Fruit fly (Drosophila melanogaster) whole organism, embryonic: ENCODE results near the gene ECSIT.

ENCODE experiments used
- Asciz ChIP-seq: fragments of 200-800 bp; sonication (Bioruptor generic); optimal IDR thresholded peaks from 2 replicates; lab custom pipeline; 2017; ENCODE audit warnings: missing biosample characterization, mild to moderate bottlenecking, missing genetic modification characterization, missing genetic modification reagents
- BEAF-32 ChIP-seq: fragments of 200-800 bp; sonication (Bioruptor generic); optimal IDR thresholded peaks from 3 replicates; lab custom pipeline; 2017; ENCODE audit warnings: missing biosample characterization, missing genetic modification characterization, mild to moderate bottlenecking, moderate library complexity, missing genetic modification reagents
- CG11093 ChIP-seq: fragments of 200-800 bp; sonication (Bioruptor generic); IDR thresholded peaks from 3 replicates; pipeline ENCODE4 v1.3.6; 2022; ENCODE audit warnings: missing biosample characterization, missing genetic modification characterization
- CG11696 ChIP-seq: fragments of 200-800 bp; sonication (Bioruptor generic); IDR thresholded peaks from 2 replicates; pipeline ENCODE4 v1.3.6; 2022; ENCODE audit warnings: missing biosample characterization, missing genetic modification characterization
- CG12071 ChIP-seq: fragments of 200-800 bp; sonication (Bioruptor generic); optimal IDR thresholded peaks from 3 replicates; lab custom pipeline; 2018; ENCODE audit warnings: missing biosample characterization, mild to moderate bottlenecking, missing genetic modification characterization
- CG14050 ChIP-seq: fragments of 200-800 bp; sonication (Bioruptor generic); IDR thresholded peaks from 3 replicates; pipeline ENCODE4 v1.3.6; 2022; ENCODE audit warnings: missing biosample characterization, missing genetic modification characterization
- CG14965 ChIP-seq: fragments of 200-800 bp; sonication (Bioruptor generic); optimal IDR thresholded peaks from 2 replicates; lab custom pipeline; 2016; ENCODE audit warnings: missing biosample characterization, missing genetic modification characterization, borderline replicate concordance
- CG16863 ChIP-seq: fragments of 200-800 bp; sonication (Bioruptor generic); optimal IDR thresholded peaks from 3 replicates; lab custom pipeline; 2016; ENCODE audit warnings: missing biosample characterization, missing genetic modification characterization
- CG18262 ChIP-seq: fragments of 200-800 bp; optimal IDR thresholded peaks from 3 replicates; lab custom pipeline; 2019; ENCODE audit warnings: missing biosample characterization, mild to moderate bottlenecking, missing genetic modification characterization, moderate library complexity
- CG18476 ChIP-seq: fragments of 200-800 bp; sonication (Bioruptor generic); optimal IDR thresholded peaks from 2 replicates; lab custom pipeline; 2016; ENCODE audit warnings: missing biosample characterization, mild to moderate bottlenecking, missing genetic modification characterization
- CG2678 ChIP-seq: fragments of 200-800 bp; sonication (Bioruptor generic); optimal IDR thresholded peaks from 3 replicates; lab custom pipeline; 2019; ENCODE audit warnings: missing biosample characterization, mild to moderate bottlenecking, missing genetic modification characterization, moderate library complexity
- CG31441 ChIP-seq: fragments of 200-800 bp; sonication (Bioruptor generic); IDR thresholded peaks from 2 replicates; pipeline ENCODE4 v1.3.6; 2022; ENCODE audit warnings: missing biosample characterization, missing genetic modification characterization
- CG3407 ChIP-seq: fragments of 200-800 bp; sonication (Bioruptor generic); optimal IDR thresholded peaks from 2 replicates; lab custom pipeline; 2018; ENCODE audit warnings: missing biosample characterization, mild to moderate bottlenecking, missing genetic modification characterization
- CG4404 ChIP-seq: fragments of 200-800 bp; sonication (Bioruptor generic); IDR thresholded peaks from 2 replicates; pipeline ENCODE4 v1.3.6; 2022; ENCODE audit warnings: missing biosample characterization, missing genetic modification characterization
- CG4617 ChIP-seq: fragments of 200-800 bp; sonication (Bioruptor generic); optimal IDR thresholded peaks from 3 replicates; lab custom pipeline; 2016; ENCODE audit warnings: missing biosample characterization, missing genetic modification characterization, borderline replicate concordance
- CG6765 ChIP-seq: fragments of 200-800 bp; sonication (Bioruptor generic); optimal IDR thresholded peaks from 3 replicates; lab custom pipeline; 2017; ENCODE audit warnings: missing biosample characterization, mild to moderate bottlenecking, missing genetic modification characterization
- CG8281 ChIP-seq: fragments of 200-800 bp; sonication (Bioruptor generic); optimal IDR thresholded peaks from 2 replicates; lab custom pipeline; 2018; ENCODE audit warnings: missing biosample characterization, mild to moderate bottlenecking, missing genetic modification characterization, moderate library complexity
- CG8359 ChIP-seq: fragments of 200-800 bp; sonication (Bioruptor generic); optimal IDR thresholded peaks from 2 replicates; lab custom pipeline; 2017; ENCODE audit warnings: missing biosample characterization, mild to moderate bottlenecking, missing genetic modification characterization, borderline replicate concordance
- CrebB ChIP-seq: fragments of 200-800 bp; sonication (Bioruptor generic); optimal IDR thresholded peaks from 3 replicates; lab custom pipeline; 2018; ENCODE audit warnings: missing biosample characterization, mild to moderate bottlenecking, missing genetic modification characterization
- Dbx ChIP-seq: fragments of 200-800 bp; sonication (Bioruptor generic); IDR thresholded peaks from 3 replicates; pipeline ENCODE4 v1.3.6; 2022; ENCODE audit warnings: missing biosample characterization, missing genetic modification characterization
- H15 ChIP-seq: fragments of 200-800 bp; sonication (Bioruptor generic); IDR thresholded peaks from 3 replicates; pipeline ENCODE4 v1.3.6; 2022; ENCODE audit warnings: missing biosample characterization, missing genetic modification characterization
- H2.0 ChIP-seq: fragments of 200-800 bp; sonication (Bioruptor generic); IDR thresholded peaks from 2 replicates; pipeline ENCODE4 v1.3.6; 2022; ENCODE audit warnings: missing biosample characterization, missing genetic modification characterization
- HmgD ChIP-seq: fragments of 200-800 bp; sonication (Bioruptor generic); optimal IDR thresholded peaks from 3 replicates; lab custom pipeline; 2016; ENCODE audit warnings: missing biosample characterization, missing genetic modification characterization
- Lhr ChIP-seq: fragments of 200-800 bp; sonication (Bioruptor generic); optimal IDR thresholded peaks from 3 replicates; lab custom pipeline; 2017; ENCODE audit warnings: mild to moderate bottlenecking, missing biosample characterization, missing genetic modification reagents, missing genetic modification characterization
- Lpt ChIP-seq: fragments of >200 bp; optimal IDR thresholded peaks from 2 replicates; lab custom pipeline; 2018; ENCODE audit warnings: missing biosample characterization, missing genetic modification characterization
- NC2α ChIP-seq: fragments of 200-800 bp; sonication (Bioruptor generic); optimal IDR thresholded peaks from 2 replicates; lab custom pipeline; 2016; ENCODE audit warnings: missing biosample characterization, missing genetic modification characterization
- Neu2 ChIP-seq: fragments of 200-800 bp; sonication (Bioruptor generic); optimal IDR thresholded peaks from 3 replicates; lab custom pipeline; 2016; ENCODE audit warnings: missing biosample characterization, missing genetic modification characterization, borderline replicate concordance
- Rfx ChIP-seq: fragments of 200-800 bp; sonication (Bioruptor generic); IDR thresholded peaks from 2 replicates; pipeline ENCODE4 v1.3.6; 2022; ENCODE audit warnings: missing biosample characterization, missing genetic modification characterization
- Scr ChIP-seq: fragments of 200-800 bp; sonication (Bioruptor generic); IDR thresholded peaks from 2 replicates; pipeline ENCODE4 v1.3.6; 2022; ENCODE audit warnings: missing biosample characterization, missing genetic modification characterization; ENCODE audit not compliant: partially characterized antibody
- Ssrp ChIP-seq: fragments of 200-800 bp; sonication (Bioruptor generic); optimal IDR thresholded peaks from 2 replicates; lab custom pipeline; 2018; ENCODE audit warnings: missing biosample characterization, mild to moderate bottlenecking, missing genetic modification characterization, moderate library complexity
- chif ChIP-seq, 2 experiments: fragments of 200-800 bp; sonication (Bioruptor generic); optimal IDR thresholded peaks; 3 replicates each; lab custom pipeline; 2016; ENCODE audit warnings: missing biosample characterization in 2 of 2, missing genetic modification characterization in 2 of 2
- corto ChIP-seq: fragments of 200-800 bp; sonication (Bioruptor generic); optimal IDR thresholded peaks from 2 replicates; lab custom pipeline; 2016; ENCODE audit warnings: missing biosample characterization, mild to moderate bottlenecking, missing genetic modification characterization, moderate library complexity
- crc ChIP-seq: fragments of 200-800 bp; sonication (Bioruptor generic); optimal IDR thresholded peaks from 2 replicates; lab custom pipeline; 2016; ENCODE audit warnings: missing biosample characterization, missing genetic modification characterization
- croc ChIP-seq: fragments of 200-800 bp; sonication (Bioruptor generic); conservative IDR thresholded peaks from 3 replicates; pipeline ENCODE4 v1.3.6; 2022; ENCODE audit warnings: missing biosample characterization, missing genetic modification characterization
- dpn ChIP-seq, 2 experiments: fragments of 200-800 bp; sonication (Bioruptor generic); optimal IDR thresholded peaks; 3 replicates each; lab custom pipeline; 2016; ENCODE audit warnings: missing biosample characterization in 2 of 2, missing genetic modification characterization in 2 of 2
- dysf ChIP-seq: fragments of 200-800 bp; sonication (Bioruptor generic); IDR thresholded peaks from 3 replicates; pipeline ENCODE4 v1.3.6; 2022; ENCODE audit warnings: missing biosample characterization, missing genetic modification characterization
- esg ChIP-seq: fragments of 200-800 bp; sonication (Bioruptor generic); conservative IDR thresholded peaks from 2 replicates; pipeline ENCODE4 v1.3.6; 2022; ENCODE audit warnings: missing biosample characterization, missing genetic modification characterization
- fd3F ChIP-seq: fragments of 200-800 bp; sonication (Bioruptor generic); optimal IDR thresholded peaks from 2 replicates; lab custom pipeline; 2018; ENCODE audit warnings: missing biosample characterization, mild to moderate bottlenecking, missing genetic modification characterization, moderate library complexity
- fd64A ChIP-seq: fragments of 200-800 bp; sonication (Bioruptor generic); optimal IDR thresholded peaks from 3 replicates; lab custom pipeline; 2018; ENCODE audit warnings: missing biosample characterization, mild to moderate bottlenecking, missing genetic modification characterization
- grn ChIP-seq: fragments of 200-800 bp; sonication (Bioruptor generic); optimal IDR thresholded peaks from 3 replicates; lab custom pipeline; 2017; ENCODE audit warnings: missing biosample characterization, missing genetic modification characterization
- gro ChIP-seq: fragments of 200-800 bp; sonication (Bioruptor generic); optimal IDR thresholded peaks from 2 replicates; lab custom pipeline; 2016; ENCODE audit warnings: missing biosample characterization, missing genetic modification characterization
- jigr1 ChIP-seq: fragments of 200-800 bp; sonication (Bioruptor generic); IDR thresholded peaks from 3 replicates; pipeline ENCODE4 v1.3.6; 2022; ENCODE audit warnings: missing biosample characterization, missing genetic modification characterization
- nerfin-2 ChIP-seq: fragments of 200-800 bp; sonication (Bioruptor generic); IDR thresholded peaks from 2 replicates; pipeline ENCODE4 v1.3.6; 2022; ENCODE audit warnings: missing biosample characterization, missing genetic modification characterization; ENCODE audit not compliant: partially characterized antibody
- nmo ChIP-seq: fragments of 200-800 bp; sonication (Bioruptor generic); optimal IDR thresholded peaks from 2 replicates; lab custom pipeline; 2018; ENCODE audit warnings: missing biosample characterization, mild to moderate bottlenecking, missing genetic modification characterization, moderate library complexity
- odd ChIP-seq: fragments of 200-800 bp; sonication (Bioruptor generic); optimal IDR thresholded peaks from 2 replicates; lab custom pipeline; 2017; ENCODE audit warnings: missing biosample characterization, mild to moderate bottlenecking, missing genetic modification characterization
- pho ChIP-seq: fragments of 200-800 bp; sonication (Bioruptor generic); optimal IDR thresholded peaks from 2 replicates; lab custom pipeline; 2016; ENCODE audit warnings: missing biosample characterization, missing genetic modification characterization
- pum ChIP-seq: fragments of 200-800 bp; sonication (Bioruptor generic); optimal IDR thresholded peaks from 2 replicates; lab custom pipeline; 2016; ENCODE audit warnings: missing biosample characterization, missing genetic modification characterization
- ranshi ChIP-seq: fragments of 200-800 bp; sonication (Bioruptor generic); IDR thresholded peaks from 2 replicates; pipeline ENCODE4 v1.3.6; 2022; ENCODE audit warnings: missing biosample characterization, missing genetic modification characterization
- stwl ChIP-seq: fragments of 200-800 bp; sonication (Bioruptor generic); optimal IDR thresholded peaks from 3 replicates; lab custom pipeline; 2018; ENCODE audit warnings: missing biosample characterization, mild to moderate bottlenecking, missing genetic modification characterization, moderate library complexity
- tin ChIP-seq: fragments of 200-800 bp; sonication (Bioruptor generic); optimal IDR thresholded peaks from 3 replicates; lab custom pipeline; 2016; ENCODE audit warnings: missing biosample characterization, missing genetic modification characterization
- trh ChIP-seq: fragments of 200-800 bp; sonication (Bioruptor generic); optimal IDR thresholded peaks from 2 replicates; lab custom pipeline; 2016; ENCODE audit warnings: missing biosample characterization, missing genetic modification characterization

The ECSIT gene

dm6 chr3R:5824456-5824855, 31.9 kb upstream of the ECSIT start, which contains the start of the genes Sec20 and dgrn (continued):
- TF ChIP-seq grn (GFP tag; lab: Kevin White, UChicago) (no peak), CG11696 (no peak), CG11093 (GFP tag; lab: Robert Waterston, UW) (no peak), pum (GFP tag; lab: Kevin White, UChicago) (peak; percentile 4), CG2678 (tag; lab: Kevin White, UChicago) (no peak), gro (GFP tag; lab: Kevin White, UChicago) (peak; percentile 6), fd3F (GFP tag; lab: Kevin White, UChicago) (peak; percentile 32), chif (GFP tag; optimal IDR thresholded peaks at IDR 0.05; lab: Kevin White, UChicago) (no peak), CG31441 (GFP tag; lab: Robert Waterston, UW) (peak; percentile 78), Neu2 (no peak), dysf (GFP tag; lab: Robert Waterston, UW) (peak; percentile 46; the same call in 1 of the 3 replicates), NC2α (GFP tag; lab: Kevin White, UChicago) (no peak), croc (GFP tag; lab: Robert Waterston, UW) (no peak), CrebB (peak; percentile 6), CG16863 (GFP tag; lab: Kevin White, UChicago) (no peak), BEAF-32 (GFP tag; lab: Kevin White, UChicago) (peak; percentile 96), dpn (GFP tag; optimal IDR thresholded peaks at IDR 0.05; lab: Kevin White, UChicago) (peak; percentile 64 to 79), Asciz (no peak), Dbx (GFP tag; lab: Robert Waterston, UW) (peak; percentile 81), Lhr (GFP tag; lab: Kevin White, UChicago) (peak; percentile 50), Scr (GFP tag; lab: Robert Waterston, UW) (peak; percentile 97), tin (GFP tag; lab: Kevin White, UChicago) (peak; percentile 65), Ssrp (peak; percentile 59), CG18476 (GFP tag; lab: Kevin White, UChicago) (peak; percentile 52), H15 (GFP tag; lab: Robert Waterston, UW) (no peak; the same call in 2 of the 3 replicates), CG14050 (peak; percentile 38; the same call in 1 of the 3 replicates), CG6765 (GFP tag; lab: Kevin White, UChicago) (peak; percentile 9), CG3407 (GFP tag; lab: Kevin White, UChicago) (peak; percentile 25), jigr1 (GFP tag; lab: Robert Waterston, UW) (no peak), CG8359 (GFP tag; lab: Kevin White, UChicago) (no peak), Rfx (GFP tag; lab: Robert Waterston, UW) (peak; percentile 78), trh (GFP tag; lab: Kevin White, UChicago) (no peak), CG14965 (GFP tag; lab: Kevin White, UChicago) (no peak), H2.0 (GFP tag; lab: Robert Waterston, UW) (peak; percentile 41; the same call in 1 of the 2 replicates), nmo (GFP tag; lab: Kevin White, UChicago) (peak; percentile 83), CG18262 (tag; lab: Kevin White, UChicago) (peak; percentile 72), nerfin-2 (GFP tag; lab: Robert Waterston, UW) (peak; percentile 84), pho (GFP tag; lab: Kevin White, UChicago) (peak; percentile 29), esg (GFP tag; lab: Robert Waterston, UW) (0 out of 2 replicates have a peak, but pooled peaks have one; percentile 37), CG4404 (GFP tag; lab: Robert Waterston, UW) (peak; percentile 53), crc (GFP tag; lab: Kevin White, UChicago) (no peak), corto (GFP tag; lab: Kevin White, UChicago) (peak; percentile 63), HmgD (GFP tag; lab: Kevin White, UChicago) (no peak), ranshi (GFP tag; lab: Robert Waterston, UW) (0 out of 2 replicates have a peak, but pooled peaks have one; percentile 21), fd64A (GFP tag; lab: Kevin White, UChicago) (no peak), CG12071 (no peak), CG4617 (GFP tag; lab: Kevin White, UChicago) (peak; percentile 96), Lpt (GFP tag; lab: Kevin White, UChicago) (no peak), odd (no peak), stwl (peak; percentile 90), CG8281 (tag; lab: Kevin White, UChicago) (no peak)
